Fruit fly (Drosophila melanogaster): ENCODE results near the gene CG6083.

DNA sequence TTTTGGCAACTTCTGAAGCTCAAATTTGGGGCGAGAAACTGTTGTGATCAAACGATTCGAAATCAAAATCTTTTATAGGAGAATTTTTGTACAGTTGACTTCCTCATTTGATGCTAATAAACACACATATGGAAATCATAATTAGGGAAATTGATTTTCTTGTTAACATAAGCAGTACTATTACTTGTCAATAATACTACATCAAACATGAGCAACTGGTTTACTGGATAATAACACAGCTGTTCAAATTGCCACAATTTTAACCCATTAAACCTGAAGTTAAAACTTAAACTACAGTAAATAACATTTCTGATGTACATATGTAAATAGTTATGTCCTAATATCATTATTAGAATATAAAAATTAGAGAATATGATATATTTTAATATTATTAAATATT lies 46.0 kb downstream of the CG6083 start, which contains the start of gene CG43390:
- TF ChIP-seq CTCF (optimal IDR thresholded peaks at IDR 0.05) (no peak), CG8478 (optimal IDR thresholded peaks at IDR 0.05) (no peak)
